Worm (Caenorhabditis elegans): Measurements from ENCODE around the gene lon-1.

The lon-1 gene

ce11 chrIII:5442711-5443253, 31.5 kb upstream of the lon-1 start, which contains the start of the genes T24G10.2 and disl-2:
Gene T24G10.2, minus strand, starts transcription at chrIII:5442761.
Gene disl-2, plus strand, starts transcription at chrIII:5443167.
- TF ChIP-seq C38D4.7 (GFP tag; optimal IDR thresholded peaks at IDR 0.05), result no peak
- TF ChIP-seq gmeb-2 (tag; optimal IDR thresholded peaks at IDR 0.05), result no peak
- TF ChIP-seq ceh-31 (tag; optimal IDR thresholded peaks at IDR 0.05), result peak; percentile 30
- no peak for TF ChIP-seq dmd-4 (tag; optimal IDR thresholded peaks at IDR 0.05; ENCODE audit: borderline replicate concordance)
- TF ChIP-seq ceh-18 (tag; optimal IDR thresholded peaks at IDR 0.05), result peak; percentile 4
- no peak for TF ChIP-seq syd-9 (tag; optimal IDR thresholded peaks at IDR 0.05)
- no peak for TF ChIP-seq ets-4 (tag; optimal IDR thresholded peaks at IDR 0.05)
- no peak for TF ChIP-seq sox-4 (tag; optimal IDR thresholded peaks at IDR 0.05)
- TF ChIP-seq npax-4 (tag; optimal IDR thresholded peaks at IDR 0.05), result no peak
- TF ChIP-seq elt-2 (tag; optimal IDR thresholded peaks at IDR 0.05), result no peak
- TF ChIP-seq K09A11.1 (tag; optimal IDR thresholded peaks at IDR 0.05; ENCODE audit: insufficient read depth), result no peak
- TF ChIP-seq fkh-10 (GFP tag; optimal IDR thresholded peaks at IDR 0.05), result no peak
- TF ChIP-seq zip-5 (tag; optimal IDR thresholded peaks at IDR 0.05), result no peak
- TF ChIP-seq ceh-34 (tag; optimal IDR thresholded peaks at IDR 0.05), result no peak
- TF ChIP-seq nfya-1 (tag; optimal IDR thresholded peaks at IDR 0.05), result peak; percentile 62
- no peak for TF ChIP-seq ttx-3 (tag; optimal IDR thresholded peaks at IDR 0.05)

ce11 chrIII:5448177-5448576, 26.1 kb upstream of the lon-1 start, which contains the start of gene skpt-1:
Gene skpt-1, minus strand, starts transcription at chrIII:5448395.
- peak; percentile 8 for TF ChIP-seq nfya-1 (tag; optimal IDR thresholded peaks at IDR 0.05)
- peak; percentile 9 for TF ChIP-seq tbx-2 (tag; optimal IDR thresholded peaks at IDR 0.05)
- TF ChIP-seq elt-2 (tag; optimal IDR thresholded peaks at IDR 0.05), result peak; percentile 4
- no peak for TF ChIP-seq dmd-4 (tag; optimal IDR thresholded peaks at IDR 0.05; ENCODE audit: borderline replicate concordance)
- no peak for TF ChIP-seq fkh-10 (GFP tag; optimal IDR thresholded peaks at IDR 0.05)
- no peak for TF ChIP-seq pag-3 (tag; optimal IDR thresholded peaks at IDR 0.05; ENCODE audit: borderline replicate concordance)
- no peak for TF ChIP-seq eyg-1 (tag; optimal IDR thresholded peaks at IDR 0.05)
- no peak for TF ChIP-seq C08G9.2 (tag; optimal IDR thresholded peaks at IDR 0.05)
- no peak for TF ChIP-seq ceh-14 (tag; optimal IDR thresholded peaks at IDR 0.05)
- TF ChIP-seq ceh-45 (GFP tag; IDR thresholded peaks at IDR 0.05), result no peak
- peak; percentile 2 for TF ChIP-seq unc-42 (tag; optimal IDR thresholded peaks at IDR 0.05)
- TF ChIP-seq pha-2 (tag; optimal IDR thresholded peaks at IDR 0.05), result no peak

- TF ChIP-seq ceh-45 (GFP tag; IDR thresholded peaks at IDR 0.05), result no peak
- no peak for TF ChIP-seq gmeb-2 (tag; optimal IDR thresholded peaks at IDR 0.05)
- TF ChIP-seq ceh-19 (GFP tag; optimal IDR thresholded peaks at IDR 0.05), result no peak
- no peak for TF ChIP-seq fax-1 (tag; optimal IDR thresholded peaks at IDR 0.05)
- no peak for TF ChIP-seq K09A11.1 (tag; optimal IDR thresholded peaks at IDR 0.05; ENCODE audit: insufficient read depth)
- TF ChIP-seq hlh-8 (tag; optimal IDR thresholded peaks at IDR 0.05), result peak; percentile 38
- TF ChIP-seq F13H6.1 (tag; optimal IDR thresholded peaks at IDR 0.05), result no peak
- no peak for TF ChIP-seq npax-4 (tag; optimal IDR thresholded peaks at IDR 0.05)
- TF ChIP-seq ceh-9 (tag; optimal IDR thresholded peaks at IDR 0.05), result no peak
- no peak for TF ChIP-seq che-1 (tag; optimal IDR thresholded peaks at IDR 0.05)
- no peak for TF ChIP-seq pat-9 (tag; optimal IDR thresholded peaks at IDR 0.05)
- peak; percentile 20 for TF ChIP-seq ceh-2 (tag; optimal IDR thresholded peaks at IDR 0.05)
- TF ChIP-seq ahr-1 (tag; optimal IDR thresholded peaks at IDR 0.05), result no peak
- TF ChIP-seq pag-3 (tag; optimal IDR thresholded peaks at IDR 0.05; ENCODE audit: borderline replicate concordance), result no peak
- no peak for TF ChIP-seq ztf-16 (tag; optimal IDR thresholded peaks at IDR 0.05)
- TF ChIP-seq unc-42 (tag; optimal IDR thresholded peaks at IDR 0.05), result peak; percentile 39
- no peak for TF ChIP-seq elt-4 (tag; optimal IDR thresholded peaks at IDR 0.05)
- TF ChIP-seq pha-2 (tag; optimal IDR thresholded peaks at IDR 0.05), result no peak
- TF ChIP-seq hlh-13 (GFP tag; optimal IDR thresholded peaks at IDR 0.05), result no peak
- TF ChIP-seq hlh-15 (tag; optimal IDR thresholded peaks at IDR 0.05), result no peak
- TF ChIP-seq ceh-31 (tag; optimal IDR thresholded peaks at IDR 0.05), result peak; percentile 34
- TF ChIP-seq rnt-1 (tag; optimal IDR thresholded peaks at IDR 0.05), result no peak
- TF ChIP-seq unc-86 (tag; optimal IDR thresholded peaks at IDR 0.05), result no peak
- no peak for TF ChIP-seq pros-1 (tag; optimal IDR thresholded peaks at IDR 0.05)
- TF ChIP-seq ceh-24 (tag; optimal IDR thresholded peaks at IDR 0.05), result no peak
- no peak for TF ChIP-seq sdc-2 (tag; optimal IDR thresholded peaks at IDR 0.05)
- TF ChIP-seq lin-11 (tag; optimal IDR thresholded peaks at IDR 0.05), result no peak
- no peak for TF ChIP-seq ceh-34 (tag; optimal IDR thresholded peaks at IDR 0.05)
- TF ChIP-seq ttx-3 (tag; optimal IDR thresholded peaks at IDR 0.05), result no peak
- TF ChIP-seq odd-2 (tag; optimal IDR thresholded peaks at IDR 0.05), result no peak
- TF ChIP-seq ceh-14 (tag; optimal IDR thresholded peaks at IDR 0.05), result no peak
- TF ChIP-seq ets-4 (tag; optimal IDR thresholded peaks at IDR 0.05), result no peak
- peak; percentile 9 for TF ChIP-seq unc-55 (GFP tag; optimal IDR thresholded peaks at IDR 0.05)
- TF ChIP-seq ceh-18 (tag; optimal IDR thresholded peaks at IDR 0.05), result no peak
Measured at ce11 chrIII:5449762-5450308, 24.4 kb upstream of the lon-1 start, which contains the start of gene F48E8.8. Gene F48E8.8, minus strand, starts transcription at chrIII:5449812.
